Worm (Caenorhabditis elegans): Measurements from ENCODE around the gene F45G2.8.

DNA sequence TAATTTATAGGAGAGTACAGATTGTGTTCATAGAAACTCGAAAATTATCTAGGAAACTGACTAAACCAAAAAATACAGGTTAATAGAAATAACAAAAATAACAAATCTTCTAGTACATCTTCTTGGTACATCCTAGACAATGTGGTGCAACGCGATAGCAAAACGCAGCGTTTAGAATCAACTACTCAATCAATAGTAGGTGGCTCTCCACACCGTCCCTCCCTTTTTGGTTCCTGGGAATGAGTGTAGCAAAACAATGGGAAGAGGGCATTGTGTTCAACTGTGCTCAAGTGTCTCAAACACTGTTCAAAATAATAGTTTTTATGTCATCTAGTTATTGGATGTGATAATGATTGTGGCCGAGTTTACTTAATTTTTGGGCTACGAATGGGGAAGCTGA lies 41.2 kb upstream of the F45G2.8 start, which contains the start of gene T27E9.6:
- TF ChIP-seq skn-1 (tag; optimal IDR thresholded peaks at IDR 0.05) (no peak), lin-13 (GFP tag; optimal IDR thresholded peaks at IDR 0.05) (no peak), unc-62 (GFP tag; optimal IDR thresholded peaks at IDR 0.05) (no peak), F13H6.1 (tag; optimal IDR thresholded peaks at IDR 0.05) (no peak), nhr-237 (tag; optimal IDR thresholded peaks at IDR 0.05) (no peak), zag-1 (tag; optimal IDR thresholded peaks at IDR 0.05) (no peak), nhr-11 (tag; optimal IDR thresholded peaks at IDR 0.05) (no peak), ama-1 (optimal IDR thresholded peaks at IDR 0.05) (no peak), nhr-6 (tag; optimal IDR thresholded peaks at IDR 0.05) (no peak), aly-2 (tag; optimal IDR thresholded peaks at IDR 0.05) (no peak), unc-39 (tag; optimal IDR thresholded peaks at IDR 0.05) (no peak)
